Worm (Caenorhabditis elegans): ENCODE measurements around the gene rpl-23.

The rpl-23 gene

ce11 chrIII:5665278-5665677 lies 40.6 kb downstream of the rpl-23 start:
- TF ChIP-seq nhr-28 (tag; optimal IDR thresholded peaks at IDR 0.05): no peak
- peak; percentile 38 for TF ChIP-seq pha-4 (tag; optimal IDR thresholded peaks at IDR 0.05)
- peak; percentile 91 for TF ChIP-seq blmp-1 (tag; optimal IDR thresholded peaks at IDR 0.05)

- TF ChIP-seq pha-4 (tag; optimal IDR thresholded peaks at IDR 0.05) (no peak), tbx-8 (GFP tag; optimal IDR thresholded peaks at IDR 0.05) (no peak), ceh-83 (GFP tag; optimal IDR thresholded peaks at IDR 0.05) (no peak), blmp-1 (tag; optimal IDR thresholded peaks at IDR 0.05) (no peak), ces-1 (GFP tag; optimal IDR thresholded peaks at IDR 0.05) (no peak), unc-120 (tag; optimal IDR thresholded peaks at IDR 0.05; ENCODE audit: poor library complexity, severe bottlenecking) (no peak), snpc-4 (tag; optimal IDR thresholded peaks at IDR 0.05) (no peak), nhr-237 (tag; optimal IDR thresholded peaks at IDR 0.05) (no peak), lsy-2 (tag; optimal IDR thresholded peaks at IDR 0.05) (no peak), nhr-12 (tag; optimal IDR thresholded peaks at IDR 0.05) (no peak), mls-2 (tag; optimal IDR thresholded peaks at IDR 0.05) (no peak)
These were observed 42.0 kb downstream of the rpl-23 start, which contains the start of gene par-3 for ce11 chrIII:5663933-5664332. par-3 (plus strand) TSS chrIII:5664233.

ce11 chrIII:5663521-5663920 lies 42.4 kb downstream of the rpl-23 start:
- no peak for TF ChIP-seq bed-3 (GFP tag; optimal IDR thresholded peaks at IDR 0.05)
- TF ChIP-seq pha-4 (tag; optimal IDR thresholded peaks at IDR 0.05): no peak
- no peak for TF ChIP-seq ztf-11 (tag; optimal IDR thresholded peaks at IDR 0.05)
- TF ChIP-seq elt-1 (tag; optimal IDR thresholded peaks at IDR 0.05; ENCODE audit: borderline replicate concordance, insufficient read depth): no peak
- TF ChIP-seq hlh-1 (tag; optimal IDR thresholded peaks at IDR 0.05): no peak

- TF ChIP-seq zip-8 (tag; optimal IDR thresholded peaks at IDR 0.05) (peak; percentile 99), ham-2 (GFP tag; optimal IDR thresholded peaks at IDR 0.05) (peak; percentile 42), ceh-43 (GFP tag; optimal IDR thresholded peaks at IDR 0.05) (no peak)
These were observed 45.0 kb downstream of the rpl-23 start, which contains the start of gene F54E7.6 for ce11 chrIII:5660976-5661375. F54E7.6 (minus strand) TSS chrIII:5661085.

ce11 chrIII:5656941-5657340 lies 49.0 kb downstream of the rpl-23 start, which contains the start of gene sdz-21:
sdz-21 (minus strand) TSS chrIII:5657041.
- TF ChIP-seq snpc-4 (tag; optimal IDR thresholded peaks at IDR 0.05) (no peak), nhr-12 (tag; optimal IDR thresholded peaks at IDR 0.05) (no peak), nhr-2 (tag; optimal IDR thresholded peaks at IDR 0.05) (no peak), sptf-1 (tag; optimal IDR thresholded peaks at IDR 0.05) (no peak), tbx-8 (GFP tag; optimal IDR thresholded peaks at IDR 0.05) (no peak), zip-8 (tag; optimal IDR thresholded peaks at IDR 0.05) (no peak), nhr-76 (tag; optimal IDR thresholded peaks at IDR 0.05) (no peak), M03D4.4 (tag; optimal IDR thresholded peaks at IDR 0.05) (no peak), ham-2 (GFP tag; optimal IDR thresholded peaks at IDR 0.05) (no peak), lin-32 (GFP tag; optimal IDR thresholded peaks at IDR 0.05) (no peak), flh-1 (GFP tag; optimal IDR thresholded peaks at IDR 0.05) (no peak), cnd-1 (tag; optimal IDR thresholded peaks at IDR 0.05) (no peak), unc-39 (tag; optimal IDR thresholded peaks at IDR 0.05) (no peak), lin-13 (tag; optimal IDR thresholded peaks at IDR 0.05) (no peak), mls-2 (tag; optimal IDR thresholded peaks at IDR 0.05) (no peak), pha-4 (tag; optimal IDR thresholded peaks at IDR 0.05) (no peak), ces-1 (GFP tag; optimal IDR thresholded peaks at IDR 0.05) (no peak), unc-62 (GFP tag; optimal IDR thresholded peaks at IDR 0.05) (no peak), unc-120 (tag; optimal IDR thresholded peaks at IDR 0.05; ENCODE audit: poor library complexity, severe bottlenecking) (no peak)

All from whole organism, mixed stage, embryonic.